Fruit fly (Drosophila melanogaster): ENCODE data around the gene Grl40a.

DNA sequence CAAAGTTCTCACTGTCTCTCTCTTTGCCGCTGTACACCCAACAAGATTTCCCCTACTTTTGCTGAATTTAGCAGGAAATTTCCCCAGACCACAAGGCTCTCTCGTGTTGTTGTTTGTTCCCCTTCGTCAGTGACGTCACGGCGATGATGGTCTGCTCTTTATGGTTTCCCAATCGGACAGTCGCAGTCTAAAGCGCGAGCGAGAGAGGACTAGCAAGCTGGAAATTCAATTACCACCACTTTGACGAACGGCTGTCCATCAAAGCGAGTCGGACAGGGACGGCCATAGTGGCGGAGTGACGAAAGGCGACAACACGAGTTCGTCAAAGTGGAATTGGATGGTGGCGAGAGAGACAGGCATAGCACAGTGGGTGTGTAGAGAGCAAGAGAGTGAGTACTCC, 13.3 kb upstream of the Grl40a start:
- TF ChIP-seq Eip78C (GFP tag) (no peak), CG31627 (GFP tag; optimal IDR thresholded peaks at IDR 0.05) (no peak), spab (GFP tag; optimal IDR thresholded peaks at IDR 0.05) (no peak)
